Worm (Caenorhabditis elegans) whole organism, L1 larva: Measurements from ENCODE around the gene F22E5.22.

Source experiments
- ama-1 ChIP-seq: fragments of 150-350 bp; optimal IDR thresholded peaks from 2 replicates; lab custom pipeline; 2014
- ceh-8 ChIP-seq: fragments of 200-800 bp; sonication (Bioruptor generic); optimal IDR thresholded peaks from 2 replicates; lab custom pipeline; 2018; ENCODE audit warnings: mild to moderate bottlenecking, missing genetic modification characterization, moderate library complexity, missing compliant biosample characterization
- egl-27 ChIP-seq, 2 experiments: fragments of 150-350 bp in 1 of 2; sonication (generic microtip); optimal IDR thresholded peaks; 3 replicates each; lab custom pipeline; 2017 to 2018; ENCODE audit warnings: missing biosample characterization in 2 of 2, missing genetic modification characterization in 2 of 2, missing genetic modification reagents in 2 of 2
- ets-5 ChIP-seq: fragments of 200-800 bp; sonication (Bioruptor generic); IDR thresholded peaks from 2 replicates; pipeline ENCODE4 v1.3.6; 2022; ENCODE audit warnings: missing genetic modification characterization, missing compliant biosample characterization
- isw-1 ChIP-seq: fragments of 200-800 bp; sonication (Bioruptor generic); IDR thresholded peaks from 2 replicates; pipeline ENCODE4 v1.3.6; 2022; ENCODE audit warnings: missing genetic modification characterization, missing compliant biosample characterization
- lin-13 ChIP-seq: fragments of 150-350 bp; optimal IDR thresholded peaks from 2 replicates; lab custom pipeline; 2014; ENCODE audit warnings: missing biosample characterization, missing genetic modification reagents, missing genetic modification characterization
- mdl-1 ChIP-seq, 2 experiments: fragments of 150-350 bp; optimal IDR thresholded peaks; 2 replicates each; lab custom pipeline; 2014 to 2017; ENCODE audit warnings: missing biosample characterization in 2 of 2, missing genetic modification characterization in 2 of 2, inconsistent platforms in 1 of 2
- nhr-19 ChIP-seq: fragments of 200-800 bp; sonication (Bioruptor generic); conservative IDR thresholded peaks from 2 replicates; pipeline ENCODE4 v1.3.6; 2022; ENCODE audit warnings: missing genetic modification characterization, missing compliant biosample characterization
- nhr-47 ChIP-seq: sonication (generic microtip); optimal IDR thresholded peaks from 2 replicates; lab custom pipeline; 2016; ENCODE audit warnings: mild to moderate bottlenecking, missing genetic modification characterization, moderate library complexity, missing compliant biosample characterization
- pag-3 ChIP-seq: sonication (generic microtip); optimal IDR thresholded peaks from 2 replicates; lab custom pipeline; 2017; ENCODE audit warnings: missing genetic modification characterization, mild to moderate bottlenecking, missing compliant biosample characterization, antibody characterized with exemption, borderline replicate concordance; ENCODE audit not compliant: insufficient read depth
- pax-3 ChIP-seq: fragments of 200-800 bp; sonication (Bioruptor generic); optimal IDR thresholded peaks from 2 replicates; lab custom pipeline; 2018; ENCODE audit warnings: mild to moderate bottlenecking, missing genetic modification characterization, moderate library complexity, missing compliant biosample characterization
- unc-62 ChIP-seq: fragments of 150-350 bp; optimal IDR thresholded peaks from 2 replicates; lab custom pipeline; 2014; ENCODE audit warnings: missing biosample characterization, missing genetic modification reagents, missing genetic modification characterization

- TF ChIP-seq nhr-19 (GFP tag; lab: Robert Waterston, UW) (no peak), egl-27 (tag; optimal IDR thresholded peaks at IDR 0.05; lab: Kevin White, UChicago) (no peak), unc-62 (GFP tag; lab: Kevin White, UChicago) (no peak), mdl-1 (tag; optimal IDR thresholded peaks at IDR 0.05; lab: Kevin White, UChicago) (no peak), ets-5 (GFP tag; lab: Robert Waterston, UW) (no peak), ama-1 (lab: Kevin White, UChicago) (no peak), pag-3 (tag; lab: Kevin White, UChicago) (no peak), pax-3 (tag; lab: Kevin White, UChicago) (no peak), nhr-47 (no peak), isw-1 (GFP tag; lab: Robert Waterston, UW) (no peak), ceh-8 (no peak), lin-13 (GFP tag; lab: Kevin White, UChicago) (no peak)
Measured at ce11 chrII:2624792-2625191, 40.9 kb upstream of the F22E5.22 start, which contains the start of gene lgc-28.
